Fruit fly (Drosophila melanogaster): Measurements from ENCODE around the gene Vm26Ab.

The Vm26Ab gene

dm6 chr2L:6000065-6000464 is 43.3 kb downstream of the Vm26Ab start, which contains the start of gene Tsp26A:
TSS of gene Tsp26A (plus strand) at chr2L:6000228.
- TF ChIP-seq Myc (optimal IDR thresholded peaks at IDR 0.05) (no peak), Sin3A (optimal IDR thresholded peaks at IDR 0.05) (no peak), ttk (optimal IDR thresholded peaks at IDR 0.05) (no peak), insv (optimal IDR thresholded peaks at IDR 0.05) (no peak), h (optimal IDR thresholded peaks at IDR 0.05) (no peak), psq (optimal IDR thresholded peaks at IDR 0.05) (no peak)

DNA sequence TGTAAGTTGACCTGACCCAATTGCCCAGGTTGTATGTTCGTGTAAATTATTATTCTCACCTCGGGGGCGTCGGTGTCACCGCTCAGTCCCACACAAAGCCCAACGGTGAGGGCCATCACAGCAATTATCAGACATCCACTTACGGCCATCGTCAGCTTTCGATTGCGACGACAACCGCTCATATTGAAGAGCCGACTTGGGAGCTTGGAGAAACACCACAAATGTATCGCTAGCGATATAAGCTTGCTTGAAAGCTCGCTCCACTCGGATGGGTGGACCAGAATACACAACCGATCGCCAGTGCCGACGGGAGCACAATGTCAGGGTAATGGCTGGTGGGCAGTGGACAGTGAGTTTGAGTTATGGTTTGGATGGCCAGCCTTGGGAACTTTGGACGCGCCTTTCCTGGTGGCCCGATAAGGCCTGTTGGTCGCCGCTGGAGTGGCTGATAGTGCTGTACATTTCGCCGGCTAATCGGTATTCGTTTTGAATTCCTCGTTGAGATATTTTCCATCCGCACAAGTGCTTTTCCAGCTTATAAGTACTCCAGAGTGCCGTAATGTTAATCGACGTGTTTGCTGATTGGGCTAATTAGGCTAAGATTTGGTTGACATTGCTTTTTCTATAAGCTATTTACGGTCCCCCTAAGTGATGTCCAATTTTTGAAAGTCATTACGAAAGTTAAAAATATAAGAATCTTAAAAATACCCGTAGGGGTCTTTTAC is 49.9 kb downstream of the Vm26Ab start, which contains the start of gene Gal:
TSS of gene Gal (minus strand) at position 320 of the 725 bp plus-strand sequence.
- no peak for TF ChIP-seq psq (optimal IDR thresholded peaks at IDR 0.05)
- no peak for TF ChIP-seq insv (optimal IDR thresholded peaks at IDR 0.05)

Measured in Kc167 (cell line).